Fruit fly (Drosophila melanogaster): ENCODE results near the gene CG5984.

DNA sequence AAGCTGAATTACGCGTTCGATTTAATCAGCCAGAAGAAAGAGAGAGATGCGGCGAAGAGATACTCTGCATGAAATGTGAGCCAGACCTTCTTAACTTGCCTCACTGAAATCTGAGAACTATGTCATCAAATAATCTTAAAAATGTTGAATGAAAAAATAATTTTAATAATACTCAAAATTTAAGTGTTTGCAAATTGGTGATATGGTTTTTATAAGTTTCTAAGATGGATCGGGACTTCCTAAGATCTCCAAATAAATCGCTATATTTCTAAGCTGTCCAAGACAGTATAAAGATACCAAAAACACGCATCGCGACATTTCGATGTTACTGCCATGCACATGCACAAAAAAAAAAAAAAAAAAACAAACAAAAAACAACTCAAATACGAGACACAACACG, 32.8 kb downstream of the CG5984 start:
- TF ChIP-seq CG33017 (tag; optimal IDR thresholded peaks at IDR 0.05) (no peak), CG7101 (tag; optimal IDR thresholded peaks at IDR 0.05) (no peak), kay (GFP tag; ENCODE audit: borderline replicate concordance) (no peak)
